Fruit fly (Drosophila melanogaster) whole organism, embryonic: ENCODE data around the gene Mvd.

ENCODE experiments used
- Bdp1 ChIP-seq: fragments of 200-800 bp; sonication (Bioruptor generic); optimal IDR thresholded peaks from 3 replicates; lab custom pipeline; 2016; ENCODE audit warnings: missing biosample characterization, missing genetic modification characterization
- C15 ChIP-seq: fragments of 200-800 bp; sonication (Bioruptor generic); IDR thresholded peaks from 3 replicates; pipeline ENCODE4 v1.3.6; 2022; ENCODE audit warnings: missing biosample characterization, missing genetic modification characterization
- CG10462 ChIP-seq: fragments of 200-800 bp; sonication (Bioruptor generic); optimal IDR thresholded peaks from 2 replicates; lab custom pipeline; 2016; ENCODE audit warnings: missing biosample characterization, missing genetic modification characterization
- CG11504 ChIP-seq: fragments of 200-800 bp; sonication (Bioruptor generic); optimal IDR thresholded peaks from 3 replicates; lab custom pipeline; 2019; ENCODE audit warnings: missing biosample characterization, mild to moderate bottlenecking, missing genetic modification characterization, moderate library complexity
- CG12744 ChIP-seq: fragments of 200-800 bp; sonication (Bioruptor generic); optimal IDR thresholded peaks from 2 replicates; lab custom pipeline; 2016; ENCODE audit warnings: missing biosample characterization, missing genetic modification characterization
- CG13287 ChIP-seq: fragments of 200-800 bp; sonication (Bioruptor generic); IDR thresholded peaks from 2 replicates; pipeline ENCODE4 v1.3.6; 2022; ENCODE audit warnings: missing biosample characterization, missing genetic modification characterization; ENCODE audit not compliant: partially characterized antibody
- CG13624 ChIP-seq: fragments of 200-800 bp; sonication (Bioruptor generic); optimal IDR thresholded peaks from 2 replicates; lab custom pipeline; 2016; ENCODE audit warnings: missing biosample characterization, missing genetic modification characterization
- CG14441 ChIP-seq: fragments of 200-800 bp; sonication (Bioruptor generic); IDR thresholded peaks from 2 replicates; pipeline ENCODE4 v1.3.6; 2022; ENCODE audit warnings: missing biosample characterization, missing genetic modification characterization
- CG16815 ChIP-seq: fragments of 200-800 bp; sonication (Bioruptor generic); optimal IDR thresholded peaks from 3 replicates; lab custom pipeline; 2017; ENCODE audit warnings: missing biosample characterization, mild to moderate bottlenecking, missing genetic modification characterization
- CG30020 ChIP-seq: fragments of 200-800 bp; optimal IDR thresholded peaks from 2 replicates; lab custom pipeline; 2019; ENCODE audit warnings: missing biosample characterization, mild to moderate bottlenecking, missing genetic modification characterization, moderate library complexity
- CG3726 ChIP-seq: fragments of 200-800 bp; sonication (Bioruptor generic); IDR thresholded peaks from 3 replicates; pipeline ENCODE4, ENCODE4 v1.3.6; 2022; ENCODE audit warnings: missing biosample characterization, missing genetic modification characterization
- CG43689 ChIP-seq: fragments of 200-800 bp; sonication (Bioruptor generic); IDR thresholded peaks from 2 replicates; pipeline ENCODE4 v1.3.6; 2022; ENCODE audit warnings: missing biosample characterization, missing genetic modification characterization
- CG4854 ChIP-seq: fragments of 200-800 bp; sonication (Bioruptor generic); optimal IDR thresholded peaks from 2 replicates; lab custom pipeline; 2016; ENCODE audit warnings: missing biosample characterization, missing genetic modification characterization, inconsistent platforms
- CG6254 ChIP-seq: fragments of 200-800 bp; sonication (Bioruptor generic); optimal IDR thresholded peaks from 3 replicates; lab custom pipeline; 2017; ENCODE audit warnings: mild to moderate bottlenecking, missing biosample characterization, missing genetic modification reagents, missing genetic modification characterization
- CG6272 ChIP-seq: fragments of 200-800 bp; sonication (Bioruptor generic); IDR thresholded peaks from 2 replicates; pipeline ENCODE4 v1.3.6; 2022; ENCODE audit warnings: missing biosample characterization, missing genetic modification characterization
- CG8089 ChIP-seq: fragments of 200-800 bp; sonication (Bioruptor generic); optimal IDR thresholded peaks from 3 replicates; lab custom pipeline; 2016; ENCODE audit warnings: missing biosample characterization, missing genetic modification characterization
- CG8388 ChIP-seq: fragments of 200-800 bp; sonication (Bioruptor generic); optimal IDR thresholded peaks from 2 replicates; lab custom pipeline; 2019; ENCODE audit warnings: missing biosample characterization, mild to moderate bottlenecking, missing genetic modification characterization, moderate library complexity
- CG8765 ChIP-seq: fragments of 200-800 bp; sonication (Bioruptor generic); IDR thresholded peaks from 2 replicates; pipeline ENCODE4 v1.3.6; 2022; ENCODE audit warnings: missing biosample characterization, missing genetic modification characterization
- CG9797 ChIP-seq: fragments of 200-800 bp; sonication (Bioruptor generic); optimal IDR thresholded peaks from 3 replicates; lab custom pipeline; 2018; ENCODE audit warnings: missing biosample characterization, mild to moderate bottlenecking, missing genetic modification characterization
- D19A ChIP-seq: fragments of 200-800 bp; optimal IDR thresholded peaks from 3 replicates; lab custom pipeline; 2019; ENCODE audit warnings: missing biosample characterization, mild to moderate bottlenecking, missing genetic modification characterization, moderate library complexity
- Dad ChIP-seq: fragments of 200-800 bp; sonication (Bioruptor generic); optimal IDR thresholded peaks from 3 replicates; lab custom pipeline; 2016; ENCODE audit warnings: missing biosample characterization, missing genetic modification characterization
- Dbx ChIP-seq: fragments of 200-800 bp; sonication (Bioruptor generic); IDR thresholded peaks from 3 replicates; pipeline ENCODE4 v1.3.6; 2022; ENCODE audit warnings: missing biosample characterization, missing genetic modification characterization
- Doc2 ChIP-seq: fragments of 200-800 bp; sonication (Bioruptor generic); IDR thresholded peaks from 2 replicates; pipeline ENCODE4 v1.3.6; 2022; ENCODE audit warnings: missing biosample characterization, missing genetic modification characterization
- Drgx ChIP-seq: fragments of 200-800 bp; sonication (Bioruptor generic); IDR thresholded peaks from 2 replicates; pipeline ENCODE4 v1.3.6; 2022; ENCODE audit warnings: missing biosample characterization, missing genetic modification characterization
- Ets97D ChIP-seq: fragments of 200-800 bp; sonication (Bioruptor generic); optimal IDR thresholded peaks from 3 replicates; lab custom pipeline; 2016; ENCODE audit warnings: missing biosample characterization, missing genetic modification characterization
- HLHmδ ChIP-seq: fragments of 200-800 bp; sonication (Bioruptor generic); optimal IDR thresholded peaks from 2 replicates; lab custom pipeline; 2018; ENCODE audit warnings: missing biosample characterization, mild to moderate bottlenecking, missing genetic modification characterization, moderate library complexity
- Lim3 ChIP-seq: fragments of 200-800 bp; sonication (Bioruptor generic); IDR thresholded peaks from 2 replicates; pipeline ENCODE4 v1.3.6; 2022; ENCODE audit warnings: missing biosample characterization, missing genetic modification characterization
- Oli ChIP-seq: fragments of 200-800 bp; sonication (Bioruptor generic); optimal IDR thresholded peaks from 2 replicates; lab custom pipeline; 2018; ENCODE audit warnings: missing biosample characterization, mild to moderate bottlenecking, missing genetic modification characterization, moderate library complexity
- PHDP ChIP-seq: fragments of 200-800 bp; sonication (Bioruptor generic); optimal IDR thresholded peaks from 3 replicates; lab custom pipeline; 2018; ENCODE audit warnings: missing biosample characterization, mild to moderate bottlenecking, missing genetic modification characterization, moderate library complexity
- Poxn ChIP-seq: fragments of 200-800 bp; sonication (Bioruptor generic); IDR thresholded peaks from 2 replicates; pipeline ENCODE4 v1.3.6; 2022; ENCODE audit warnings: missing biosample characterization, missing genetic modification characterization
- Scr ChIP-seq: fragments of 200-800 bp; sonication (Bioruptor generic); IDR thresholded peaks from 2 replicates; pipeline ENCODE4 v1.3.6; 2022; ENCODE audit warnings: missing biosample characterization, missing genetic modification characterization; ENCODE audit not compliant: partially characterized antibody
- Sox102F ChIP-seq: fragments of 200-800 bp; sonication (Bioruptor generic); optimal IDR thresholded peaks from 2 replicates; lab custom pipeline; 2018; ENCODE audit warnings: missing biosample characterization, mild to moderate bottlenecking, missing genetic modification characterization, moderate library complexity
- Sry-β ChIP-seq: fragments of 200-800 bp; sonication (Bioruptor generic); optimal IDR thresholded peaks from 2 replicates; lab custom pipeline; 2018; ENCODE audit warnings: missing biosample characterization, mild to moderate bottlenecking, missing genetic modification characterization, moderate library complexity
- abd-A ChIP-seq: fragments of 200-800 bp; sonication (Bioruptor generic); optimal IDR thresholded peaks from 3 replicates; lab custom pipeline; 2019; ENCODE audit warnings: missing biosample characterization, mild to moderate bottlenecking, missing genetic modification characterization, moderate library complexity
- bbx ChIP-seq: fragments of 200-800 bp; sonication (Bioruptor generic); IDR thresholded peaks from 2 replicates; pipeline ENCODE4 v1.3.6; 2022; ENCODE audit warnings: missing biosample characterization, missing genetic modification characterization; ENCODE audit not compliant: partially characterized antibody
- chn ChIP-seq: fragments of 200-800 bp; sonication (Bioruptor generic); optimal IDR thresholded peaks from 2 replicates; lab custom pipeline; 2016; ENCODE audit warnings: missing biosample characterization, missing genetic modification characterization
- ci ChIP-seq: fragments of 200-800 bp; sonication (Bioruptor generic); IDR thresholded peaks from 3 replicates; pipeline ENCODE4 v1.3.6; 2022; ENCODE audit warnings: missing biosample characterization, missing genetic modification characterization
- dm ChIP-seq: fragments of 200-800 bp; sonication (Bioruptor generic); optimal IDR thresholded peaks from 3 replicates; lab custom pipeline; 2016; ENCODE audit warnings: missing biosample characterization, missing genetic modification characterization
- fd64A ChIP-seq: fragments of 200-800 bp; sonication (Bioruptor generic); optimal IDR thresholded peaks from 3 replicates; lab custom pipeline; 2018; ENCODE audit warnings: missing biosample characterization, mild to moderate bottlenecking, missing genetic modification characterization
- fu2 ChIP-seq: fragments of 200-800 bp; sonication (Bioruptor generic); optimal IDR thresholded peaks from 2 replicates; lab custom pipeline; 2016; ENCODE audit warnings: missing biosample characterization, missing genetic modification characterization
- gcm ChIP-seq: fragments of 200-800 bp; sonication (Bioruptor generic); optimal IDR thresholded peaks from 2 replicates; lab custom pipeline; 2019; ENCODE audit warnings: missing biosample characterization, mild to moderate bottlenecking, missing genetic modification characterization, moderate library complexity
- gsb-n ChIP-seq: fragments of 200-800 bp; sonication (Bioruptor generic); optimal IDR thresholded peaks from 3 replicates; lab custom pipeline; 2018; ENCODE audit warnings: missing biosample characterization, mild to moderate bottlenecking, missing genetic modification characterization
- her ChIP-seq: fragments of 200-800 bp; sonication (Bioruptor generic); optimal IDR thresholded peaks from 2 replicates; lab custom pipeline; 2016; ENCODE audit warnings: missing biosample characterization, missing genetic modification characterization
- inv ChIP-seq: fragments of 200-800 bp; sonication (Bioruptor generic); IDR thresholded peaks from 2 replicates; pipeline ENCODE4 v1.3.6; 2022; ENCODE audit warnings: missing biosample characterization, missing genetic modification characterization; ENCODE audit not compliant: partially characterized antibody
- kay ChIP-seq: fragments of 200-800 bp; sonication (Bioruptor generic); optimal IDR thresholded peaks from 2 replicates; lab custom pipeline; 2016; ENCODE audit warnings: missing biosample characterization, missing genetic modification characterization
- lov ChIP-seq, 2 experiments: fragments of 200-800 bp in 1 of 2; fragments of >200 bp in 1 of 2; sonication (Bioruptor generic) in 1 of 2; IDR thresholded peaks in 1 of 2; optimal IDR thresholded peaks in 1 of 2; 2 replicates in 1 of 2; 3 replicates in 1 of 2; pipeline versions ENCODE4 v1.3.6 to Lab custom; 2017 to 2022; ENCODE audit warnings: missing biosample characterization in 1 of 2, missing genetic modification characterization in 1 of 2
- peb ChIP-seq: fragments of 200-800 bp; sonication (Bioruptor generic); IDR thresholded peaks from 2 replicates; pipeline ENCODE4 v1.3.6; 2022; ENCODE audit warnings: missing biosample characterization, missing genetic modification characterization
- salm ChIP-seq: fragments of 200-800 bp; sonication (Bioruptor generic); optimal IDR thresholded peaks from 2 replicates; lab custom pipeline; 2018; ENCODE audit warnings: missing biosample characterization, mild to moderate bottlenecking, missing genetic modification characterization
- sens-2 ChIP-seq: fragments of 200-800 bp; sonication (Bioruptor generic); IDR thresholded peaks from 2 replicates; pipeline ENCODE4 v1.3.6; 2022; ENCODE audit warnings: missing biosample characterization, missing genetic modification characterization
- sr ChIP-seq: fragments of 200-800 bp; sonication (Bioruptor generic); IDR thresholded peaks from 3 replicates; pipeline ENCODE4 v1.3.6; 2022; ENCODE audit warnings: missing biosample characterization, missing genetic modification characterization
- ttk ChIP-seq: fragments of 200-800 bp; sonication (Bioruptor generic); IDR thresholded peaks from 2 replicates; pipeline ENCODE4 v2.1.2; 2022; ENCODE audit warnings: missing biosample characterization, missing genetic modification characterization

The Mvd gene

DNA sequence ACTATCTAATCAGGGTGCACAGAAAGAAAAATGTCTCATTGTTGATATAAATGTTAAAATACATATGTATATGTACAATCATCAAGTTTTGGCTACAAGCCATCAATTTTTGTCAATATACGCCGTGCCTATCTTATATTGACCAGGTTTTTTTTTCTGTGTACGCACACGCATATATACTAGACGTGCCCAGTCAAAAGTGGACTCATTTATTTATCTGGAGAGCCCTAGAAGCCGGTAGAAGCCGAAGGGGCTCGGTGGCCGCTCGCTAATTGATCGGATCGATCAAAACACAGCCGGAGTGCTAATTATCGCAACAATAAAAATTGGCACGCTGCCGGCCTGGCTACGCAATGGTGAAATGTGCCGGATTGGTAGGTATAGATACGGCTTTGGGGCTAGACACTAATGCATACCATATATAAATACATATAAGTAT lies 8.7 kb upstream of the Mvd start (continued):
- peak; percentile 75 for TF ChIP-seq Oli
- TF ChIP-seq D19A (tag; lab: Kevin White, UChicago): peak; percentile 37
- peak; percentile 59 for TF ChIP-seq CG43689 (GFP tag; lab: Robert Waterston, UW)
- peak; percentile 55 for TF ChIP-seq ttk (GFP tag; lab: Robert Waterston, UW)
- no peak for TF ChIP-seq abd-A (tag; lab: Kevin White, UChicago)
- TF ChIP-seq lov (optimal IDR thresholded peaks at IDR 0.05; lab: Kevin White, UChicago): no peak
- no peak for TF ChIP-seq lov (GFP tag; IDR thresholded peaks at IDR 0.05; lab: Robert Waterston, UW)
- TF ChIP-seq PHDP (tag; lab: Kevin White, UChicago): peak; percentile 77
- peak; percentile 51 for TF ChIP-seq CG12744 (GFP tag; lab: Kevin White, UChicago)
- TF ChIP-seq Dbx (GFP tag; lab: Robert Waterston, UW): peak; percentile 88
- peak; percentile 27 for TF ChIP-seq CG4854 (GFP tag; lab: Kevin White, UChicago)
- TF ChIP-seq sens-2: peak; percentile 40; the same call in 1 of the 2 replicates
- TF ChIP-seq CG8765 (GFP tag; lab: Robert Waterston, UW): no peak
- no peak for TF ChIP-seq inv (GFP tag; lab: Robert Waterston, UW)
- no peak for TF ChIP-seq dm (GFP tag; lab: Kevin White, UChicago)
- no peak for TF ChIP-seq CG8089
- TF ChIP-seq CG3726 (GFP tag; lab: Robert Waterston, UW): 0 out of 3 replicates have a peak, but pooled peaks have one; percentile 13
- TF ChIP-seq CG16815: peak; percentile 48
- TF ChIP-seq CG14441 (GFP tag; lab: Robert Waterston, UW): peak; percentile 84
- TF ChIP-seq CG11504 (tag; lab: Kevin White, UChicago): peak; percentile 74
- no peak for TF ChIP-seq Sox102F (GFP tag; lab: Kevin White, UChicago)
- peak; percentile 45 for TF ChIP-seq gcm (GFP tag; lab: Kevin White, UChicago)
- no peak for TF ChIP-seq Scr (GFP tag; lab: Robert Waterston, UW)
- peak; percentile 37 for TF ChIP-seq fu2
- no peak for TF ChIP-seq Lim3 (GFP tag; lab: Robert Waterston, UW)
- TF ChIP-seq Drgx (GFP tag; lab: Robert Waterston, UW): peak; percentile 46
- no peak for TF ChIP-seq Doc2 (GFP tag; lab: Robert Waterston, UW)
- no peak for TF ChIP-seq Ets97D (GFP tag; lab: Kevin White, UChicago)
- TF ChIP-seq peb (GFP tag; lab: Robert Waterston, UW): no peak
- peak; percentile 40 for TF ChIP-seq CG13624 (GFP tag; lab: Kevin White, UChicago)
- no peak for TF ChIP-seq sr (GFP tag; lab: Robert Waterston, UW)
- TF ChIP-seq Dad (GFP tag; lab: Kevin White, UChicago): peak; percentile 31
- TF ChIP-seq bbx (GFP tag; lab: Robert Waterston, UW): no peak
- TF ChIP-seq fd64A (GFP tag; lab: Kevin White, UChicago): no peak
- no peak for TF ChIP-seq gsb-n (tag; lab: Kevin White, UChicago)
- TF ChIP-seq CG8388: peak; percentile 50
- no peak for TF ChIP-seq CG13287 (GFP tag; lab: Robert Waterston, UW)
- no peak for TF ChIP-seq Bdp1 (GFP tag; lab: Kevin White, UChicago)
- TF ChIP-seq chn (GFP tag; lab: Kevin White, UChicago): peak; percentile 44
- TF ChIP-seq her: peak; percentile 47
- peak; percentile 55 for TF ChIP-seq salm (tag; lab: Kevin White, UChicago)
- peak; percentile 0 for TF ChIP-seq CG6254 (GFP tag; lab: Kevin White, UChicago)
- no peak for TF ChIP-seq CG9797
- TF ChIP-seq Poxn (GFP tag; lab: Robert Waterston, UW): 0 out of 2 replicates have a peak, but pooled peaks have one; percentile 30
- no peak for TF ChIP-seq Sry-β (GFP tag; lab: Kevin White, UChicago)
- TF ChIP-seq CG30020 (tag; lab: Kevin White, UChicago): no peak
- no peak for TF ChIP-seq CG10462
- TF ChIP-seq kay (GFP tag; lab: Kevin White, UChicago): peak; percentile 68
- peak; percentile 85 for TF ChIP-seq ci (GFP tag; lab: Robert Waterston, UW)
- TF ChIP-seq CG6272 (GFP tag; lab: Robert Waterston, UW): peak; percentile 9; the same call in 1 of the 2 replicates
- peak; percentile 47; the same call in 1 of the 3 replicates for TF ChIP-seq C15
- no peak for TF ChIP-seq HLHmδ (GFP tag; lab: Kevin White, UChicago)
